Worm (Caenorhabditis elegans) whole organism, L2 larva: ENCODE results near the gene F46C3.7.

Experiments used
- C34F6.9 ChIP-seq: fragments of 150-350 bp; optimal IDR thresholded peaks from 2 replicates; lab custom pipeline; 2014; ENCODE audit warnings: missing biosample characterization, missing genetic modification characterization
- F13H6.1 ChIP-seq: sonication (generic microtip); optimal IDR thresholded peaks from 2 replicates; lab custom pipeline; 2016; ENCODE audit warnings: missing genetic modification characterization, missing compliant biosample characterization
- R02D3.7 ChIP-seq: fragments of 150-350 bp; optimal IDR thresholded peaks from 2 replicates; lab custom pipeline; 2014; ENCODE audit warnings: missing biosample characterization, missing genetic modification characterization
- Y55F3AM.14 ChIP-seq: fragments of 200-800 bp; sonication (Bioruptor generic); optimal IDR thresholded peaks from 2 replicates; lab custom pipeline; 2018; ENCODE audit warnings: mild to moderate bottlenecking, missing genetic modification characterization, missing compliant biosample characterization
- ZK546.5 ChIP-seq: sonication (generic microtip); optimal IDR thresholded peaks from 2 replicates; lab custom pipeline; 2017; ENCODE audit warnings: missing biosample characterization, missing genetic modification characterization
- blmp-1 ChIP-seq: sonication (generic microtip); optimal IDR thresholded peaks from 2 replicates; lab custom pipeline; 2017; ENCODE audit warnings: missing genetic modification characterization, mild to moderate bottlenecking, missing compliant biosample characterization, antibody characterized with exemption, moderate library complexity; ENCODE audit not compliant: insufficient read depth
- ceh-16 ChIP-seq: fragments of 150-350 bp; optimal IDR thresholded peaks from 2 replicates; lab custom pipeline; 2014; ENCODE audit warnings: missing biosample characterization, missing genetic modification characterization
- crh-2 ChIP-seq: sonication (generic microtip); optimal IDR thresholded peaks from 2 replicates; lab custom pipeline; 2017; ENCODE audit warnings: missing biosample characterization, missing genetic modification characterization
- egl-27 ChIP-seq: sonication (generic microtip); optimal IDR thresholded peaks from 3 replicates; lab custom pipeline; 2017; ENCODE audit warnings: missing biosample characterization, missing genetic modification reagents, missing genetic modification characterization
- elt-1 ChIP-seq: fragments of 150-350 bp; optimal IDR thresholded peaks from 2 replicates; lab custom pipeline; 2014; ENCODE audit warnings: missing biosample characterization, missing genetic modification characterization
- elt-3 ChIP-seq: sonication (generic microtip); optimal IDR thresholded peaks from 2 replicates; lab custom pipeline; 2017; ENCODE audit warnings: missing biosample characterization, missing genetic modification characterization
- fos-1 ChIP-seq: fragments of 150-350 bp; optimal IDR thresholded peaks from 2 replicates; lab custom pipeline; 2014; ENCODE audit warnings: missing biosample characterization, missing genetic modification characterization
- gmeb-1 ChIP-seq: fragments of 150-350 bp; optimal IDR thresholded peaks from 2 replicates; lab custom pipeline; 2014; ENCODE audit warnings: missing biosample characterization, missing genetic modification characterization
- lin-13 ChIP-seq: fragments of 150-350 bp; optimal IDR thresholded peaks from 2 replicates; lab custom pipeline; 2014; ENCODE audit warnings: missing biosample characterization, missing genetic modification reagents, missing genetic modification characterization
- lsy-2 ChIP-seq, 2 experiments: fragments of 150-350 bp in 1 of 2; sonication (generic microtip) in 1 of 2; optimal IDR thresholded peaks; 2 replicates each; lab custom pipeline; 2014 to 2017; ENCODE audit warnings: missing biosample characterization in 2 of 2, missing genetic modification characterization in 2 of 2
- mab-5 ChIP-seq: fragments of 150-350 bp; optimal IDR thresholded peaks from 2 replicates; lab custom pipeline; 2014; ENCODE audit warnings: missing biosample characterization, missing genetic modification characterization
- mbf-1 ChIP-seq: sonication (generic microtip); optimal IDR thresholded peaks from 2 replicates; lab custom pipeline; 2017; ENCODE audit warnings: missing biosample characterization, missing genetic modification characterization
- mdl-1 ChIP-seq, 2 experiments: fragments of 150-350 bp in 1 of 2; sonication (generic microtip) in 1 of 2; optimal IDR thresholded peaks; 2 replicates each; lab custom pipeline; 2017; ENCODE audit warnings: missing biosample characterization in 2 of 2, missing genetic modification characterization in 2 of 2
- nhr-10 ChIP-seq: sonication (generic microtip); optimal IDR thresholded peaks from 2 replicates; lab custom pipeline; 2017; ENCODE audit warnings: missing biosample characterization, missing genetic modification characterization
- nhr-11 ChIP-seq: fragments of 150-350 bp; optimal IDR thresholded peaks from 2 replicates; lab custom pipeline; 2014; ENCODE audit warnings: missing biosample characterization, missing genetic modification characterization
- nhr-12 ChIP-seq: fragments of 150-350 bp; optimal IDR thresholded peaks from 2 replicates; lab custom pipeline; 2014; ENCODE audit warnings: missing biosample characterization, missing genetic modification characterization
- nhr-129 ChIP-seq: fragments of 150-350 bp; optimal IDR thresholded peaks from 2 replicates; lab custom pipeline; 2014; ENCODE audit warnings: missing biosample characterization, missing genetic modification characterization
- nhr-21 ChIP-seq: fragments of 150-350 bp; optimal IDR thresholded peaks from 2 replicates; lab custom pipeline; 2014; ENCODE audit warnings: missing biosample characterization, missing genetic modification characterization
- nhr-237 ChIP-seq: fragments of 150-350 bp; optimal IDR thresholded peaks from 2 replicates; lab custom pipeline; 2014; ENCODE audit warnings: missing biosample characterization, missing genetic modification characterization
- nhr-25 ChIP-seq: fragments of 150-350 bp; sonication (generic microtip); optimal IDR thresholded peaks from 3 replicates; lab custom pipeline; 2014; ENCODE audit warnings: missing biosample characterization, missing genetic modification characterization
- nhr-6 ChIP-seq: fragments of 150-350 bp; optimal IDR thresholded peaks from 2 replicates; lab custom pipeline; 2014; ENCODE audit warnings: missing biosample characterization, missing genetic modification characterization
- nhr-77 ChIP-seq: fragments of 150-350 bp; optimal IDR thresholded peaks from 2 replicates; lab custom pipeline; 2014; ENCODE audit warnings: missing biosample characterization, missing genetic modification characterization
- peb-1 ChIP-seq: fragments of 150-350 bp; optimal IDR thresholded peaks from 2 replicates; lab custom pipeline; 2014; ENCODE audit warnings: missing biosample characterization, missing genetic modification characterization
- sem-4 ChIP-seq: fragments of 150-350 bp; optimal IDR thresholded peaks from 2 replicates; lab custom pipeline; 2014; ENCODE audit warnings: missing biosample characterization, missing genetic modification reagents, missing genetic modification characterization
- skn-1 ChIP-seq: sonication (generic microtip); optimal IDR thresholded peaks from 2 replicates; lab custom pipeline; 2017; ENCODE audit warnings: missing biosample characterization, missing genetic modification characterization
- sma-3 ChIP-seq: sonication (generic microtip); optimal IDR thresholded peaks from 2 replicates; lab custom pipeline; 2016; ENCODE audit warnings: missing genetic modification reagents, missing genetic modification characterization, missing compliant biosample characterization
- sma-9 ChIP-seq, 2 experiments: fragments of 150-350 bp in 1 of 2; sonication (generic microtip) in 1 of 2; optimal IDR thresholded peaks; 2 replicates each; lab custom pipeline; 2014 to 2016; ENCODE audit warnings: missing genetic modification characterization in 2 of 2, mild to moderate bottlenecking in 1 of 2, missing biosample characterization in 1 of 2, missing compliant biosample characterization in 1 of 2, missing genetic modification reagents in 1 of 2, moderate library complexity in 1 of 2
- snpc-4 ChIP-seq: fragments of 150-350 bp; optimal IDR thresholded peaks from 2 replicates; lab custom pipeline; 2014; ENCODE audit warnings: missing biosample characterization, missing genetic modification characterization
- unc-39 ChIP-seq: fragments of 150-350 bp; optimal IDR thresholded peaks from 2 replicates; lab custom pipeline; 2014; ENCODE audit warnings: missing biosample characterization, missing genetic modification characterization
- unc-55 ChIP-seq: fragments of 150-350 bp; sonication (generic microtip); optimal IDR thresholded peaks from 3 replicates; lab custom pipeline; 2014; ENCODE audit warnings: missing biosample characterization, missing genetic modification reagents, missing genetic modification characterization
- unc-62 ChIP-seq: fragments of 150-350 bp; optimal IDR thresholded peaks from 2 replicates; lab custom pipeline; 2014; ENCODE audit warnings: missing biosample characterization, missing genetic modification reagents, missing genetic modification characterization
- zag-1 ChIP-seq: fragments of 150-350 bp; optimal IDR thresholded peaks from 2 replicates; lab custom pipeline; 2014; ENCODE audit warnings: missing biosample characterization, missing genetic modification characterization
- ztf-1 ChIP-seq: fragments of 200-800 bp; sonication (Bioruptor generic); conservative IDR thresholded peaks from 2 replicates; pipeline ENCODE4 v1.3.6; 2022; ENCODE audit warnings: missing genetic modification characterization, missing compliant biosample characterization
- ztf-11 ChIP-seq: sonication (generic microtip); optimal IDR thresholded peaks from 2 replicates; lab custom pipeline; 2017; ENCODE audit warnings: missing biosample characterization, missing genetic modification characterization

The F46C3.7 gene

ce11 chrX:11464271-11465103, 24.6 kb downstream of the F46C3.7 start:
- TF ChIP-seq snpc-4 (tag; lab: Kevin White, UChicago) (peak; percentile 52), mab-5 (tag; lab: Kevin White, UChicago) (peak; percentile 77), nhr-25 (tag; lab: Kevin White, UChicago) (no peak), mbf-1 (tag; lab: Kevin White, UChicago) (no peak), sma-9 (GFP tag; optimal IDR thresholded peaks at IDR 0.05; lab: Kevin White, UChicago) (peak; percentile 58), sma-9 (tag; optimal IDR thresholded peaks at IDR 0.05; lab: Kevin White, UChicago) (no peak), peb-1 (tag; lab: Kevin White, UChicago) (no peak), nhr-10 (tag; lab: Kevin White, UChicago) (no peak), nhr-6 (tag; lab: Kevin White, UChicago) (peak; percentile 57), fos-1 (peak; percentile 90), lin-13 (no peak), elt-3 (tag; lab: Kevin White, UChicago) (no peak), elt-1 (tag; lab: Kevin White, UChicago) (no peak), unc-55 (GFP tag; lab: Kevin White, UChicago) (peak; percentile 81), sem-4 (tag; lab: Kevin White, UChicago) (no peak), zag-1 (peak; percentile 37), F13H6.1 (tag; lab: Kevin White, UChicago) (peak; percentile 62), nhr-21 (tag; lab: Kevin White, UChicago) (no peak), mdl-1 (tag; optimal IDR thresholded peaks at IDR 0.05; lab: Kevin White, UChicago) (peak in 1 of 2 experiments; percentile 66), crh-2 (tag; lab: Kevin White, UChicago) (no peak), sma-3 (GFP tag; lab: Kevin White, UChicago) (no peak), nhr-12 (tag; lab: Kevin White, UChicago) (no peak), C34F6.9 (tag; lab: Kevin White, UChicago) (peak; percentile 59), nhr-237 (tag; lab: Kevin White, UChicago) (no peak), nhr-129 (tag; lab: Kevin White, UChicago) (peak; percentile 60), gmeb-1 (tag; lab: Kevin White, UChicago) (peak; percentile 9), lsy-2 (tag; optimal IDR thresholded peaks at IDR 0.05; lab: Kevin White, UChicago) (peak in 1 of 2 experiments; percentile 63)
- TF ChIP-seq, all 48 proteins: peak for 13

ce11 chrX:11465215-11465614, 25.4 kb downstream of the F46C3.7 start, which contains the start of gene lin-14:
Gene lin-14 (plus strand): TSS chrX:11465560.
- no peak for TF ChIP-seq nhr-11 (tag; lab: Kevin White, UChicago)
- peak; percentile 48 for TF ChIP-seq sem-4 (tag; lab: Kevin White, UChicago)
- TF ChIP-seq unc-62 (GFP tag; lab: Kevin White, UChicago) = peak; percentile 33
- peak; percentile 85 for TF ChIP-seq nhr-21 (tag; lab: Kevin White, UChicago)
- TF ChIP-seq ztf-11 = no peak
- peak; percentile 80 for TF ChIP-seq ceh-16 (tag; lab: Kevin White, UChicago)
- peak; percentile 53 for TF ChIP-seq mab-5 (tag; lab: Kevin White, UChicago)
- peak; percentile 79 for TF ChIP-seq sma-3 (GFP tag; lab: Kevin White, UChicago)
- peak; percentile 41 for TF ChIP-seq nhr-6 (tag; lab: Kevin White, UChicago)
- peak; percentile 13 to 43 for TF ChIP-seq mdl-1 (tag; optimal IDR thresholded peaks at IDR 0.05; lab: Kevin White, UChicago)
- TF ChIP-seq blmp-1 = peak; percentile 66
- no peak for TF ChIP-seq unc-39 (tag; lab: Kevin White, UChicago)
- TF ChIP-seq lin-13 = peak; percentile 43
- peak; percentile 21 to 49 for TF ChIP-seq lsy-2 (tag; optimal IDR thresholded peaks at IDR 0.05; lab: Kevin White, UChicago)
- peak; percentile 54 for TF ChIP-seq C34F6.9 (tag; lab: Kevin White, UChicago)
- TF ChIP-seq nhr-25 (tag; lab: Kevin White, UChicago) = peak; percentile 81
- no peak for TF ChIP-seq R02D3.7 (tag; lab: Kevin White, UChicago)
- no peak for TF ChIP-seq ztf-1 (GFP tag; lab: Robert Waterston, UW)
- peak; percentile 67 for TF ChIP-seq crh-2 (tag; lab: Kevin White, UChicago)
- no peak for TF ChIP-seq nhr-77 (tag; lab: Kevin White, UChicago)
- TF ChIP-seq sma-9 (GFP tag; optimal IDR thresholded peaks at IDR 0.05; lab: Kevin White, UChicago) = peak; percentile 90
- no peak for TF ChIP-seq sma-9 (tag; optimal IDR thresholded peaks at IDR 0.05; lab: Kevin White, UChicago)
- TF ChIP-seq gmeb-1 (tag; lab: Kevin White, UChicago) = peak; percentile 0
- peak; percentile 68 for TF ChIP-seq egl-27 (tag; lab: Kevin White, UChicago)
- TF ChIP-seq Y55F3AM.14 (GFP tag; lab: Kevin White, UChicago) = peak; percentile 55
- TF ChIP-seq zag-1 = peak; percentile 60
- no peak for TF ChIP-seq skn-1 (tag; lab: Kevin White, UChicago)
- no peak for TF ChIP-seq ZK546.5 (tag; lab: Kevin White, UChicago)
- peak; percentile 81 for TF ChIP-seq peb-1 (tag; lab: Kevin White, UChicago)
- TF ChIP-seq unc-55 (GFP tag; lab: Kevin White, UChicago) = peak; percentile 69
- peak; percentile 66 for TF ChIP-seq fos-1
- peak; percentile 96 for TF ChIP-seq F13H6.1 (tag; lab: Kevin White, UChicago)
- peak; percentile 69 for TF ChIP-seq nhr-129 (tag; lab: Kevin White, UChicago)
